Worm (Caenorhabditis elegans): ENCODE results near the gene spp-5.

DNA sequence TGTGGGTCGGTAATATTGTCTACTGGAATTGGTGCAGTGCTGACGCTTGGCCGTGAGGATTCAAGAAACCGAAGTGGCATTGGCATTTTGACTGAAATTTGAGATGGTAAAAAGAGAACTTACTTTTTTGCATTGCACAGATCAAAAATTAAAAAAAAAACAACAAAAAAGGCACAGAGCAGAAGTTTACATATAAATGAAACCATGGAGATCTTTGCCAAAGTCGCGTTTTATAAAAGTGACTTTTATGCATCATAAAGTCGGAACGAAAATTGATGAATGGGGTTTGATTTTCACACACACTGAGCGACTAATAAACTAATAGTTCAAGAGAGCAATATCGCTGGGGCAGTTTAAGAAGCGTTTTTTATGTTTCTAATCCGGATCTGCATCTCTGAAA lies 2.2 kb upstream of the spp-5 start, which contains the start of gene T08A9.13:
- TF ChIP-seq fos-1 (tag; optimal IDR thresholded peaks at IDR 0.05) (no peak), fkh-10 (GFP tag; optimal IDR thresholded peaks at IDR 0.05) (no peak)
